Worm (Caenorhabditis elegans): ENCODE results near the gene mrpl-12.

ce11 chrIII:10717479-10717878 lies 9.9 kb downstream of the mrpl-12 start:
- no peak for TF ChIP-seq C38D4.7 (GFP tag; optimal IDR thresholded peaks at IDR 0.05)
- TF ChIP-seq ceh-19 (GFP tag; optimal IDR thresholded peaks at IDR 0.05), result no peak
- TF ChIP-seq unc-55 (GFP tag; optimal IDR thresholded peaks at IDR 0.05), result no peak
- TF ChIP-seq hlh-30 (tag; optimal IDR thresholded peaks at IDR 0.05; ENCODE audit: insufficient read depth), result no peak
- TF ChIP-seq ceh-2 (tag; optimal IDR thresholded peaks at IDR 0.05), result no peak
- no peak for TF ChIP-seq dve-1 (tag; optimal IDR thresholded peaks at IDR 0.05)
